Fruit fly (Drosophila melanogaster) whole organism, embryonic: Measurements from ENCODE around the gene SoxN.

Source experiments
- CG4360 ChIP-seq: fragments of 200-800 bp; sonication (Bioruptor generic); IDR thresholded peaks from 2 replicates; pipeline ENCODE4 v1.3.6; 2022; ENCODE audit warnings: missing biosample characterization, missing genetic modification characterization
- knrl ChIP-seq: fragments of 200-800 bp; sonication (Bioruptor generic); IDR thresholded peaks from 3 replicates; pipeline ENCODE4 v1.3.6; 2022; ENCODE audit warnings: missing biosample characterization, missing genetic modification characterization; ENCODE audit not compliant: partially characterized antibody

DNA sequence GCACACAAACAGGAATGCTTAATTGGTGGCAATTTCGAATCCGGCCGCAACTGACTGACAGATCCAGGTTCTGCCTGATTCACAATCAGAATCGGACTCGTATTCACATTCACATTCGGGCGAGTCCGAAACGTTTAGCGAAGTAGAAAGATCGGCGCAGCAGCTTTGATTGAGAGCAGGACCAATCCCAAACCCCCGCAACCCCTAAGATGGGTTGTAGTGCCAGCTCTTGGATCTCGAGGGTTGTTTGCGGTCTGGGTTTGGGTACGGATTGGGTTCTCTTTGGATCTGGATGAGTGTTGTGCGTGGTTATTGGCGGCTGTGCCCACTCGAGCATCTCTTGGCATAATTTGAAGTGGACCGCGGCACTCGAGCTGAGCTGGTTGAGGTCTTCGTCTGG lies 19.2 kb downstream of the SoxN start:
- TF ChIP-seq CG4360 (GFP tag; lab: Robert Waterston, UW) = no peak
- TF ChIP-seq knrl = no peak
